Fruit fly (Drosophila melanogaster) whole organism: ENCODE data around the gene scpr-C.
A peak's percentile ranks its signal among the peaks of the same experiment; 100 is the strongest.

Experiments used
- CG8478 ChIP-seq: fragments of >200 bp; optimal IDR thresholded peaks from 2 replicates; lab custom pipeline; 2018; ENCODE audit warnings: inconsistent platforms
- Dll ChIP-seq: fragments of >200 bp; optimal IDR thresholded peaks from 2 replicates; lab custom pipeline; 2017
- EcR ChIP-seq, 2 experiments: fragments of >200 bp; optimal IDR thresholded peaks; 2 replicates each; lab custom pipeline; 2017; ENCODE audit warnings: missing biosample characterization in 2 of 2, missing genetic modification characterization in 2 of 2, missing genetic modification reagents in 2 of 2
- pan ChIP-seq: fragments of >200 bp; optimal IDR thresholded peaks from 2 replicates; lab custom pipeline; 2017
- psq ChIP-seq: fragments of >200 bp; optimal IDR thresholded peaks from 2 replicates; lab custom pipeline; 2017
- usp ChIP-seq: fragments of >200 bp; optimal IDR thresholded peaks from 2 replicates; lab custom pipeline; 2017; ENCODE audit warnings: missing biosample characterization, missing genetic modification characterization, mixed read lengths

scpr-C gene

dm6 chr3R:11225220-11225619 lies at the start of gene scpr-C:
Gene scpr-C (plus strand): TSS chr3R:11225520.
- TF ChIP-seq usp (GFP tag; lab: Kevin White, UChicago) (no peak), EcR (GFP tag; optimal IDR thresholded peaks at IDR 0.05; lab: Kevin White, UChicago) (no peak), CG8478 (lab: Kevin White, UChicago) (no peak), psq (no peak)

dm6 chr3R:11175777-11176176 lies 49.5 kb upstream of the scpr-C start:
- no peak for TF ChIP-seq Dll (lab: Kevin White, UChicago)
- TF ChIP-seq EcR (GFP tag; optimal IDR thresholded peaks at IDR 0.05; lab: Kevin White, UChicago) = no peak
- TF ChIP-seq psq = no peak
- no peak for TF ChIP-seq CG8478 (lab: Kevin White, UChicago)
- TF ChIP-seq usp (GFP tag; lab: Kevin White, UChicago) = no peak
- TF ChIP-seq pan (lab: Kevin White, UChicago) = no peak

dm6 chr3R:11177579-11177978 lies 47.7 kb upstream of the scpr-C start:
- no peak for TF ChIP-seq CG8478 (lab: Kevin White, UChicago)

- no peak for TF ChIP-seq pan (lab: Kevin White, UChicago)
- TF ChIP-seq EcR (GFP tag; optimal IDR thresholded peaks at IDR 0.05; lab: Kevin White, UChicago) = no peak
- no peak for TF ChIP-seq CG8478 (lab: Kevin White, UChicago)
- TF ChIP-seq Dll (lab: Kevin White, UChicago) = no peak
- no peak for TF ChIP-seq usp (GFP tag; lab: Kevin White, UChicago)
- no peak for TF ChIP-seq psq
These were observed 47.0 kb upstream of the scpr-C start for dm6 chr3R:11178300-11178699.

dm6 chr3R:11195792-11196191 lies 29.5 kb upstream of the scpr-C start, which contains the start of gene CG18577:
Gene CG18577 (plus strand): TSS chr3R:11196092.
- TF ChIP-seq usp (GFP tag; lab: Kevin White, UChicago) (no peak), psq (no peak), pan (lab: Kevin White, UChicago) (no peak)

dm6 chr3R:11196648-11197388 lies 28.5 kb upstream of the scpr-C start:
- TF ChIP-seq EcR (GFP tag; optimal IDR thresholded peaks at IDR 0.05; lab: Kevin White, UChicago) (no peak), usp (GFP tag; lab: Kevin White, UChicago) (no peak), CG8478 (lab: Kevin White, UChicago) (no peak), Dll (lab: Kevin White, UChicago) (no peak), psq (no peak), pan (lab: Kevin White, UChicago) (no peak)

dm6 chr3R:11197389-11197716 lies 28.0 kb upstream of the scpr-C start, which contains the start of gene cu:
Gene cu (plus strand): TSS chr3R:11197592.
- TF ChIP-seq EcR (GFP tag; optimal IDR thresholded peaks at IDR 0.05; lab: Kevin White, UChicago) = no peak
- no peak for TF ChIP-seq Dll (lab: Kevin White, UChicago)
- TF ChIP-seq pan (lab: Kevin White, UChicago) = no peak
- no peak for TF ChIP-seq psq
- TF ChIP-seq usp (GFP tag; lab: Kevin White, UChicago) = no peak
- no peak for TF ChIP-seq CG8478 (lab: Kevin White, UChicago)

dm6 chr3R:11198062-11198472 lies 27.3 kb upstream of the scpr-C start:
- no peak for TF ChIP-seq CG8478 (lab: Kevin White, UChicago)
- TF ChIP-seq EcR (GFP tag; optimal IDR thresholded peaks at IDR 0.05; lab: Kevin White, UChicago) = peak in 1 of 2 experiments; percentile 1

dm6 chr3R:11199227-11199835 lies 26.0 kb upstream of the scpr-C start:
- TF ChIP-seq Dll (lab: Kevin White, UChicago) = no peak
- TF ChIP-seq EcR (GFP tag; optimal IDR thresholded peaks at IDR 0.05; lab: Kevin White, UChicago) = no peak
- TF ChIP-seq psq = no peak
- no peak for TF ChIP-seq usp (GFP tag; lab: Kevin White, UChicago)
- no peak for TF ChIP-seq CG8478 (lab: Kevin White, UChicago)
- TF ChIP-seq pan (lab: Kevin White, UChicago) = no peak

- TF ChIP-seq CG8478 (lab: Kevin White, UChicago) (no peak), EcR (GFP tag; optimal IDR thresholded peaks at IDR 0.05; lab: Kevin White, UChicago) (peak in 1 of 2 experiments; percentile 74), Dll (lab: Kevin White, UChicago) (no peak), psq (no peak), pan (lab: Kevin White, UChicago) (no peak), usp (GFP tag; lab: Kevin White, UChicago) (no peak)
These were observed 25.1 kb upstream of the scpr-C start for dm6 chr3R:11200042-11200884.

- TF ChIP-seq pan (lab: Kevin White, UChicago) = peak; percentile 88
- TF ChIP-seq EcR (GFP tag; optimal IDR thresholded peaks at IDR 0.05; lab: Kevin White, UChicago) = no peak
These were observed 24.4 kb upstream of the scpr-C start for dm6 chr3R:11200885-11201421.
